Fruit fly (Drosophila melanogaster) whole organism, adult: ENCODE measurements around the gene CG42869.

Source experiments
- CG11617 ChIP-seq: fragments of 200-800 bp; sonication (Bioruptor generic); optimal IDR thresholded peaks from 2 replicates; lab custom pipeline; 2017; ENCODE audit warnings: mild to moderate bottlenecking, missing biosample characterization, missing genetic modification reagents, missing genetic modification characterization
- CG12768 ChIP-seq: fragments of 200-800 bp; sonication (Bioruptor generic); optimal IDR thresholded peaks from 2 replicates; lab custom pipeline; 2017; ENCODE audit warnings: missing biosample characterization, missing genetic modification characterization, mild to moderate bottlenecking, moderate library complexity, missing genetic modification reagents
- CG14711 ChIP-seq: fragments of 200-800 bp; sonication (Bioruptor generic); optimal IDR thresholded peaks from 2 replicates; lab custom pipeline; 2018; ENCODE audit warnings: missing biosample characterization, mild to moderate bottlenecking, missing genetic modification characterization, moderate library complexity
- CG1620 ChIP-seq: fragments of 200-800 bp; sonication (Bioruptor generic); optimal IDR thresholded peaks from 2 replicates; lab custom pipeline; 2016; ENCODE audit warnings: missing biosample characterization, missing genetic modification characterization
- CG33017 ChIP-seq: fragments of 200-800 bp; sonication (Bioruptor generic); optimal IDR thresholded peaks from 2 replicates; lab custom pipeline; 2018; ENCODE audit warnings: missing biosample characterization, mild to moderate bottlenecking, missing genetic modification characterization, moderate library complexity
- CG5204 ChIP-seq: fragments of 200-800 bp; sonication (Bioruptor generic); optimal IDR thresholded peaks from 2 replicates; lab custom pipeline; 2016; ENCODE audit warnings: missing biosample characterization, missing genetic modification characterization
- CG7045 ChIP-seq: fragments of 200-800 bp; sonication (Bioruptor generic); optimal IDR thresholded peaks from 2 replicates; lab custom pipeline; 2017; ENCODE audit warnings: missing biosample characterization, mild to moderate bottlenecking, missing genetic modification characterization
- Clk ChIP-seq: fragments of 200-800 bp; sonication (Bioruptor generic); optimal IDR thresholded peaks from 2 replicates; lab custom pipeline; 2017; ENCODE audit warnings: missing biosample characterization, missing genetic modification characterization
- Crg-1 ChIP-seq: fragments of 200-800 bp; sonication (Bioruptor generic); optimal IDR thresholded peaks from 2 replicates; lab custom pipeline; 2016; ENCODE audit warnings: missing biosample characterization, missing genetic modification characterization
- Hr96 ChIP-seq: fragments of 200-800 bp; sonication (Bioruptor generic); optimal IDR thresholded peaks from 2 replicates; lab custom pipeline; 2016; ENCODE audit warnings: missing biosample characterization, missing genetic modification characterization
- Mnt ChIP-seq: fragments of 200-800 bp; sonication (Bioruptor generic); optimal IDR thresholded peaks from 2 replicates; lab custom pipeline; 2016; ENCODE audit warnings: missing biosample characterization, mild to moderate bottlenecking, missing genetic modification characterization
- bab1 ChIP-seq: fragments of 200-800 bp; sonication (Bioruptor generic); optimal IDR thresholded peaks from 3 replicates; lab custom pipeline; 2019; ENCODE audit warnings: missing biosample characterization, mild to moderate bottlenecking, missing genetic modification characterization, moderate library complexity
- cic ChIP-seq: fragments of 200-800 bp; sonication (Bioruptor generic); optimal IDR thresholded peaks from 2 replicates; lab custom pipeline; 2017; ENCODE audit warnings: missing biosample characterization, mild to moderate bottlenecking, missing genetic modification characterization, moderate library complexity
- cnc ChIP-seq, 2 experiments: fragments of >200 bp; optimal IDR thresholded peaks; 2 replicates each; lab custom pipeline; 2017
- kay ChIP-seq: fragments of 200-800 bp; sonication (Bioruptor generic); peaks from one replicate; lab custom pipeline; 2016; ENCODE audit warnings: missing biosample characterization, missing genetic modification characterization, borderline replicate concordance
- ovo ChIP-seq: fragments of 200-800 bp; sonication (Bioruptor generic); optimal IDR thresholded peaks from 2 replicates; lab custom pipeline; 2016; ENCODE audit warnings: missing biosample characterization, missing genetic modification characterization
- pad ChIP-seq: fragments of 200-800 bp; sonication (Bioruptor generic); optimal IDR thresholded peaks from 3 replicates; lab custom pipeline; 2017; ENCODE audit warnings: missing biosample characterization, missing genetic modification characterization, mild to moderate bottlenecking, moderate library complexity, missing genetic modification reagents
- tj ChIP-seq: fragments of 200-800 bp; sonication (Bioruptor generic); optimal IDR thresholded peaks from 3 replicates; lab custom pipeline; 2017; ENCODE audit warnings: missing biosample characterization, mild to moderate bottlenecking, missing genetic modification characterization, moderate library complexity
- toe ChIP-seq: fragments of 200-800 bp; sonication (Bioruptor generic); optimal IDR thresholded peaks from 2 replicates; lab custom pipeline; 2016; ENCODE audit warnings: missing biosample characterization, missing genetic modification characterization

The CG42869 gene

dm6 chr3R:21704439-21704838 lies 32.2 kb downstream of the CG42869 start:
- TF ChIP-seq CG12768 (no peak), Crg-1 (GFP tag; lab: Kevin White, UChicago) (no peak), cnc (optimal IDR thresholded peaks at IDR 0.05; lab: Kevin White, UChicago) (no peak), CG1620 (GFP tag; lab: Kevin White, UChicago) (no peak), Hr96 (GFP tag; lab: Kevin White, UChicago) (no peak), tj (no peak), ovo (GFP tag; lab: Kevin White, UChicago) (no peak), bab1 (GFP tag; lab: Kevin White, UChicago) (no peak), Clk (GFP tag; lab: Kevin White, UChicago) (no peak)

- TF ChIP-seq toe (no peak), CG7045 (GFP tag; lab: Kevin White, UChicago) (no peak), CG14711 (tag; lab: Kevin White, UChicago) (no peak), Clk (GFP tag; lab: Kevin White, UChicago) (no peak)
These were observed 33.3 kb downstream of the CG42869 start for dm6 chr3R:21703346-21703745.

dm6 chr3R:21701529-21701928 lies 35.1 kb downstream of the CG42869 start:
- no peak for TF ChIP-seq Mnt
- peak; percentile 32 for TF ChIP-seq kay (GFP tag; lab: Kevin White, UChicago)
- no peak for TF ChIP-seq CG14711 (tag; lab: Kevin White, UChicago)

dm6 chr3R:21700458-21700857 lies 36.2 kb downstream of the CG42869 start:
- no peak for TF ChIP-seq CG7045 (GFP tag; lab: Kevin White, UChicago)
- TF ChIP-seq CG33017 (tag; lab: Kevin White, UChicago), result no peak
- TF ChIP-seq pad (GFP tag; lab: Kevin White, UChicago), result no peak
- TF ChIP-seq Hr96 (GFP tag; lab: Kevin White, UChicago), result no peak
- no peak for TF ChIP-seq Mnt
- no peak for TF ChIP-seq bab1 (GFP tag; lab: Kevin White, UChicago)

dm6 chr3R:21698895-21699300 lies 37.8 kb downstream of the CG42869 start:
- TF ChIP-seq cic (no peak), pad (GFP tag; lab: Kevin White, UChicago) (no peak), tj (no peak), bab1 (GFP tag; lab: Kevin White, UChicago) (no peak), CG14711 (tag; lab: Kevin White, UChicago) (no peak), CG12768 (no peak), Mnt (no peak), toe (no peak), Crg-1 (GFP tag; lab: Kevin White, UChicago) (no peak), CG1620 (GFP tag; lab: Kevin White, UChicago) (no peak), Hr96 (GFP tag; lab: Kevin White, UChicago) (no peak), ovo (GFP tag; lab: Kevin White, UChicago) (no peak), CG5204 (no peak)

dm6 chr3R:21693110-21693672 lies 43.5 kb downstream of the CG42869 start:
- TF ChIP-seq CG5204 (no peak), pad (GFP tag; lab: Kevin White, UChicago) (no peak), cic (no peak), CG14711 (tag; lab: Kevin White, UChicago) (no peak), CG12768 (no peak), CG11617 (GFP tag; lab: Kevin White, UChicago) (no peak), tj (no peak), CG7045 (GFP tag; lab: Kevin White, UChicago) (no peak), Hr96 (GFP tag; lab: Kevin White, UChicago) (no peak), Crg-1 (GFP tag; lab: Kevin White, UChicago) (no peak)

- TF ChIP-seq Hr96 (GFP tag; lab: Kevin White, UChicago) (no peak), cnc (optimal IDR thresholded peaks at IDR 0.05; lab: Kevin White, UChicago) (no peak), Clk (GFP tag; lab: Kevin White, UChicago) (no peak), Crg-1 (GFP tag; lab: Kevin White, UChicago) (no peak), pad (GFP tag; lab: Kevin White, UChicago) (no peak), CG5204 (no peak), CG1620 (GFP tag; lab: Kevin White, UChicago) (no peak), kay (GFP tag; lab: Kevin White, UChicago) (no peak)
These were observed 45.5 kb downstream of the CG42869 start for dm6 chr3R:21691114-21691513.

- TF ChIP-seq Hr96 (GFP tag; lab: Kevin White, UChicago), result no peak
- TF ChIP-seq CG11617 (GFP tag; lab: Kevin White, UChicago), result no peak
- TF ChIP-seq CG33017 (tag; lab: Kevin White, UChicago), result no peak
- no peak for TF ChIP-seq cic
- TF ChIP-seq kay (GFP tag; lab: Kevin White, UChicago), result no peak
- TF ChIP-seq Clk (GFP tag; lab: Kevin White, UChicago), result no peak
- no peak for TF ChIP-seq bab1 (GFP tag; lab: Kevin White, UChicago)
- no peak for TF ChIP-seq CG1620 (GFP tag; lab: Kevin White, UChicago)
- TF ChIP-seq CG12768, result no peak
- no peak for TF ChIP-seq cnc (optimal IDR thresholded peaks at IDR 0.05; lab: Kevin White, UChicago)
- no peak for TF ChIP-seq tj
These were observed 48.1 kb downstream of the CG42869 start for dm6 chr3R:21688596-21688995.
